Fruit fly (Drosophila melanogaster): ENCODE results near the gene c11.1.

- TF ChIP-seq N (GFP tag; optimal IDR thresholded peaks at IDR 0.05), result no peak
- TF ChIP-seq Hr78 (GFP tag; optimal IDR thresholded peaks at IDR 0.05), result no peak
- no peak for TF ChIP-seq dmrt93B (GFP tag; optimal IDR thresholded peaks at IDR 0.05)
- TF ChIP-seq Sp1 (GFP tag; optimal IDR thresholded peaks at IDR 0.05), result no peak
- no peak for TF ChIP-seq GATAd (GFP tag; optimal IDR thresholded peaks at IDR 0.05)
- no peak for TF ChIP-seq sv (GFP tag; optimal IDR thresholded peaks at IDR 0.05)
- no peak for TF ChIP-seq Hnf4 (GFP tag; optimal IDR thresholded peaks at IDR 0.05)
These were observed 796 bp downstream of the c11.1 start for dm6 chrX:9281998-9282644.
